Worm (Caenorhabditis elegans) whole organism, midembryonic: ENCODE data around the gene F59B2.13.

Source experiments
- cog-1 ChIP-seq: sonication (generic microtip); optimal IDR thresholded peaks from 2 replicates; lab custom pipeline; 2016; ENCODE audit warnings: missing genetic modification characterization, missing compliant biosample characterization
- tab-1 ChIP-seq: fragments of 200-800 bp; sonication (Bioruptor generic); IDR thresholded peaks from 2 replicates; pipeline ENCODE4 v1.3.6; 2022; ENCODE audit warnings: missing genetic modification characterization, missing compliant biosample characterization

DNA sequence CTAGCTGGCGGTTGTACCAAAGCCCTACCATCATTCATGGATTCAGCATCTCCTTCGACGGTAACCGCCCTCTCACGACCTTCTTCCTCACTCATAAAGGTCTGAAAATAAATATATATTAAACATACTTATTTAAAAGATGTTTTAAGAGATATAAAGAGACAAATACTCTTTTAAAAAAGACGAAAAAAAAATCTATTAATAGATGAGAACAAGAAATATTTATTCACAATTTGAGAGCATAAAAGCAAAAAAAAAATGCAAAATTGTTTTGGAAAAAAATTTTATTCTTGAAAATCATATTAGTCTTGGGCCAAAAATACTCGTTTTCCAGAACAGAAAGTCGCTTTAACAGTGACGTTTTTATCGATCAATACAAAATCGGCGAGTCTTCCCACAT is 30.2 kb downstream of the F59B2.13 start, which contains the start of gene skat-1:
- TF ChIP-seq tab-1 (GFP tag; lab: Robert Waterston, UW) (no peak), cog-1 (tag; lab: Kevin White, UChicago) (no peak)
